Worm (Caenorhabditis elegans) whole organism, L3 larva: ENCODE data around the gene F42A6.6.
A peak's percentile ranks its signal among the peaks of the same experiment; 100 is the strongest.

Experiments used
- R02D3.7 ChIP-seq: fragments of 150-350 bp; optimal IDR thresholded peaks from 2 replicates; lab custom pipeline; 2014; ENCODE audit warnings: missing biosample characterization, missing genetic modification characterization
- ZK546.5 ChIP-seq: sonication (generic microtip); optimal IDR thresholded peaks from 2 replicates; lab custom pipeline; 2017; ENCODE audit warnings: missing biosample characterization, missing genetic modification characterization
- aly-2 ChIP-seq: fragments of 150-350 bp; optimal IDR thresholded peaks from 2 replicates; lab custom pipeline; 2014; ENCODE audit warnings: missing biosample characterization, missing genetic modification characterization
- ama-1 ChIP-seq: fragments of 150-350 bp; optimal IDR thresholded peaks from 2 replicates; lab custom pipeline; 2018
- ceh-16 ChIP-seq: sonication (generic microtip); optimal IDR thresholded peaks from 2 replicates; lab custom pipeline; 2017; ENCODE audit warnings: missing biosample characterization, missing genetic modification characterization
- ceh-28 ChIP-seq: fragments of 150-350 bp; optimal IDR thresholded peaks from 2 replicates; lab custom pipeline; 2014; ENCODE audit warnings: missing biosample characterization, missing genetic modification reagents, missing genetic modification characterization
- ceh-82 ChIP-seq: fragments of 150-350 bp; optimal IDR thresholded peaks from 2 replicates; lab custom pipeline; 2014; ENCODE audit warnings: missing biosample characterization, missing genetic modification characterization
- ceh-9 ChIP-seq: sonication (generic microtip); optimal IDR thresholded peaks from 2 replicates; lab custom pipeline; 2018; ENCODE audit warnings: missing biosample characterization, missing genetic modification characterization
- daf-12 ChIP-seq: fragments of 150-350 bp; optimal IDR thresholded peaks from 2 replicates; lab custom pipeline; 2014; ENCODE audit warnings: missing biosample characterization, missing genetic modification reagents, missing genetic modification characterization
- egl-27 ChIP-seq: sonication (generic microtip); optimal IDR thresholded peaks from 4 replicates; lab custom pipeline; 2017; ENCODE audit warnings: missing biosample characterization, missing genetic modification reagents, missing genetic modification characterization
- egl-5 ChIP-seq: fragments of 150-350 bp; optimal IDR thresholded peaks from 2 replicates; lab custom pipeline; 2017; ENCODE audit warnings: missing biosample characterization, missing genetic modification reagents, missing genetic modification characterization, inconsistent platforms
- elt-1 ChIP-seq: fragments of 150-350 bp; optimal IDR thresholded peaks from 2 replicates; lab custom pipeline; 2014; ENCODE audit warnings: missing biosample characterization, missing genetic modification characterization
- elt-2 ChIP-seq: sonication (generic microtip); optimal IDR thresholded peaks from 2 replicates; lab custom pipeline; 2016; ENCODE audit warnings: missing genetic modification reagents, mild to moderate bottlenecking, missing genetic modification characterization, missing compliant biosample characterization
- elt-3 ChIP-seq, 3 experiments: fragments of 150-350 bp in 1 of 3; sonication (generic microtip) in 2 of 3; optimal IDR thresholded peaks; 2 replicates in 2 of 3; 4 replicates in 1 of 3; lab custom pipeline; 2014 to 2017; ENCODE audit warnings: missing biosample characterization in 3 of 3, missing genetic modification characterization in 3 of 3
- eor-1 ChIP-seq, 2 experiments: fragments of 150-350 bp; optimal IDR thresholded peaks; 2 replicates each; lab custom pipeline; 2014 to 2018; ENCODE audit warnings: missing biosample characterization in 2 of 2, missing genetic modification characterization in 2 of 2
- fkh-10 ChIP-seq: sonication (generic microtip); optimal IDR thresholded peaks from 2 replicates; lab custom pipeline; 2017; ENCODE audit warnings: missing biosample characterization, missing genetic modification reagents, missing genetic modification characterization
- fkh-2 ChIP-seq: fragments of 150-350 bp; optimal IDR thresholded peaks from 2 replicates; lab custom pipeline; 2014; ENCODE audit warnings: missing biosample characterization, missing genetic modification reagents, missing genetic modification characterization
- fos-1 ChIP-seq: fragments of 150-350 bp; optimal IDR thresholded peaks from 2 replicates; lab custom pipeline; 2014; ENCODE audit warnings: missing biosample characterization, missing genetic modification characterization
- hmg-11 ChIP-seq: sonication (generic microtip); optimal IDR thresholded peaks from 2 replicates; lab custom pipeline; 2016; ENCODE audit warnings: missing genetic modification characterization, missing compliant biosample characterization
- jun-1 ChIP-seq: fragments of 150-350 bp; optimal IDR thresholded peaks from 2 replicates; lab custom pipeline; 2014; ENCODE audit warnings: missing biosample characterization, missing genetic modification reagents, missing genetic modification characterization
- lin-15B ChIP-seq: fragments of 150-350 bp; optimal IDR thresholded peaks from 2 replicates; lab custom pipeline; 2014; ENCODE audit warnings: missing biosample characterization, missing genetic modification characterization
- lin-39 ChIP-seq: fragments of 150-350 bp; optimal IDR thresholded peaks from 2 replicates; lab custom pipeline; 2018; ENCODE audit warnings: missing biosample characterization, missing genetic modification reagents, missing genetic modification characterization
- lsy-12 ChIP-seq: sonication (generic microtip); optimal IDR thresholded peaks from 2 replicates; lab custom pipeline; 2016; ENCODE audit warnings: mild to moderate bottlenecking, missing genetic modification characterization, missing compliant biosample characterization
- mdl-1 ChIP-seq: fragments of 150-350 bp; optimal IDR thresholded peaks from 2 replicates; lab custom pipeline; 2014; ENCODE audit warnings: missing biosample characterization, missing genetic modification characterization
- mml-1 ChIP-seq: fragments of 150-350 bp; sonication (generic microtip); optimal IDR thresholded peaks from 3 replicates; lab custom pipeline; 2014; ENCODE audit warnings: missing biosample characterization, missing genetic modification characterization
- nfya-1 ChIP-seq: sonication (generic microtip); optimal IDR thresholded peaks from 2 replicates; lab custom pipeline; 2017; ENCODE audit warnings: missing genetic modification characterization, mild to moderate bottlenecking, missing compliant biosample characterization, antibody characterized with exemption, moderate library complexity; ENCODE audit not compliant: insufficient read depth
- nhr-11 ChIP-seq: fragments of 150-350 bp; optimal IDR thresholded peaks from 2 replicates; lab custom pipeline; 2014; ENCODE audit warnings: missing biosample characterization, missing genetic modification characterization
- nhr-12 ChIP-seq: fragments of 150-350 bp; optimal IDR thresholded peaks from 2 replicates; lab custom pipeline; 2014; ENCODE audit warnings: missing biosample characterization, missing genetic modification characterization
- nhr-23 ChIP-seq: fragments of 150-350 bp; optimal IDR thresholded peaks from 2 replicates; lab custom pipeline; 2014; ENCODE audit warnings: missing biosample characterization, missing genetic modification reagents, missing genetic modification characterization
- nhr-237 ChIP-seq: fragments of 150-350 bp; optimal IDR thresholded peaks from 2 replicates; lab custom pipeline; 2014; ENCODE audit warnings: missing biosample characterization, missing genetic modification characterization
- nhr-25 ChIP-seq: sonication (generic microtip); optimal IDR thresholded peaks from 2 replicates; lab custom pipeline; 2017; ENCODE audit warnings: missing biosample characterization, missing genetic modification characterization
- nhr-28 ChIP-seq: fragments of 150-350 bp; optimal IDR thresholded peaks from 2 replicates; lab custom pipeline; 2014; ENCODE audit warnings: missing biosample characterization, missing genetic modification characterization
- nhr-43 ChIP-seq: sonication (generic microtip); optimal IDR thresholded peaks from 2 replicates; lab custom pipeline; 2016; ENCODE audit warnings: mild to moderate bottlenecking, missing genetic modification characterization, missing compliant biosample characterization; ENCODE audit not compliant: poor library complexity, severe bottlenecking
- nhr-67 ChIP-seq: fragments of 150-350 bp; optimal IDR thresholded peaks from 2 replicates; lab custom pipeline; 2014; ENCODE audit warnings: missing biosample characterization, missing genetic modification characterization
- nhr-76 ChIP-seq: fragments of 150-350 bp; sonication (generic microtip); optimal IDR thresholded peaks from 5 replicates; lab custom pipeline; 2014; ENCODE audit warnings: missing biosample characterization, missing genetic modification characterization
- nhr-77 ChIP-seq: fragments of 150-350 bp; optimal IDR thresholded peaks from 2 replicates; lab custom pipeline; 2014; ENCODE audit warnings: missing biosample characterization, missing genetic modification characterization
- pha-4 ChIP-seq: fragments of 150-350 bp; optimal IDR thresholded peaks from 2 replicates; lab custom pipeline; 2014; ENCODE audit warnings: missing biosample characterization, missing genetic modification reagents, missing genetic modification characterization
- pqm-1 ChIP-seq: fragments of 150-350 bp; optimal IDR thresholded peaks from 2 replicates; lab custom pipeline; 2017; ENCODE audit warnings: missing biosample characterization, missing genetic modification characterization, inconsistent platforms
- sea-2 ChIP-seq: fragments of 150-350 bp; sonication (generic microtip); optimal IDR thresholded peaks from 4 replicates; lab custom pipeline; 2014; ENCODE audit warnings: missing biosample characterization, missing genetic modification reagents, missing genetic modification characterization
- skn-1 ChIP-seq: fragments of 150-350 bp; optimal IDR thresholded peaks from 2 replicates; lab custom pipeline; 2014; ENCODE audit warnings: missing biosample characterization, missing genetic modification characterization
- snpc-4 ChIP-seq: fragments of 150-350 bp; optimal IDR thresholded peaks from 2 replicates; lab custom pipeline; 2014; ENCODE audit warnings: missing biosample characterization, missing genetic modification characterization
- tbx-2 ChIP-seq: sonication (generic microtip); optimal IDR thresholded peaks from 2 replicates; lab custom pipeline; 2016; ENCODE audit warnings: mild to moderate bottlenecking, missing genetic modification characterization, missing compliant biosample characterization
- unc-39 ChIP-seq: sonication (generic microtip); optimal IDR thresholded peaks from 4 replicates; lab custom pipeline; 2017; ENCODE audit warnings: missing biosample characterization, missing genetic modification characterization
- unc-62 ChIP-seq: fragments of 150-350 bp; sonication (generic microtip); optimal IDR thresholded peaks from 4 replicates; lab custom pipeline; 2014; ENCODE audit warnings: missing biosample characterization, missing genetic modification reagents, missing genetic modification characterization
- zag-1 ChIP-seq: fragments of 150-350 bp; optimal IDR thresholded peaks from 2 replicates; lab custom pipeline; 2014; ENCODE audit warnings: missing biosample characterization, missing genetic modification characterization
- ztf-11 ChIP-seq: fragments of 150-350 bp; optimal IDR thresholded peaks from 2 replicates; lab custom pipeline; 2014; ENCODE audit warnings: missing biosample characterization, missing genetic modification characterization
- ztf-4 ChIP-seq: fragments of 150-350 bp; optimal IDR thresholded peaks from 2 replicates; lab custom pipeline; 2014; ENCODE audit warnings: missing biosample characterization, missing genetic modification characterization

The F42A6.6 gene

ce11 chrIV:3294553-3295185 lies 42.0 kb downstream of the F42A6.6 start, which contains the start of gene W08E12.7:
Gene W08E12.7, plus strand, starts transcription at chrIV:3295135.
- TF ChIP-seq nhr-12 (tag; lab: Kevin White, UChicago): no peak
- TF ChIP-seq ama-1 (lab: Kevin White, UChicago): peak; percentile 88
- TF ChIP-seq ztf-11 (tag; lab: Kevin White, UChicago): no peak
- TF ChIP-seq jun-1 (tag; lab: Kevin White, UChicago): peak; percentile 89
- TF ChIP-seq nhr-77 (tag; lab: Kevin White, UChicago): peak; percentile 63
- peak; percentile 31 for TF ChIP-seq nhr-67 (tag; lab: Kevin White, UChicago)
- no peak for TF ChIP-seq elt-1
- no peak for TF ChIP-seq daf-12
- no peak for TF ChIP-seq aly-2 (tag; lab: Kevin White, UChicago)
- TF ChIP-seq pqm-1 (tag; lab: Kevin White, UChicago): peak; percentile 80
- peak; percentile 32 for TF ChIP-seq fos-1 (tag; lab: Kevin White, UChicago)
- TF ChIP-seq lin-15B: peak; percentile 99
- peak; percentile 81 for TF ChIP-seq skn-1
- TF ChIP-seq nhr-11 (tag; lab: Kevin White, UChicago): peak; percentile 82
- TF ChIP-seq nhr-76 (tag; lab: Kevin White, UChicago): peak; percentile 51
- peak; percentile 83 for TF ChIP-seq ceh-28 (tag; lab: Kevin White, UChicago)
- peak; percentile 5 for TF ChIP-seq egl-27
- no peak for TF ChIP-seq sea-2
- peak; percentile 80 for TF ChIP-seq lin-39 (tag; lab: Kevin White, UChicago)
- TF ChIP-seq unc-39 (tag; lab: Kevin White, UChicago): no peak
- TF ChIP-seq elt-2: peak; percentile 71
- TF ChIP-seq nfya-1: peak; percentile 93
- TF ChIP-seq ceh-9 (tag; lab: Kevin White, UChicago): no peak
- TF ChIP-seq pha-4 (tag; lab: Kevin White, UChicago): peak; percentile 100
- TF ChIP-seq tbx-2 (tag; lab: Kevin White, UChicago): peak; percentile 38
- peak; percentile 93 for TF ChIP-seq snpc-4 (tag; lab: Kevin White, UChicago)
- peak in 1 of 3 experiments; percentile 31 for TF ChIP-seq elt-3 (tag; optimal IDR thresholded peaks at IDR 0.05; lab: Kevin White, UChicago)
- peak; percentile 24 for TF ChIP-seq mdl-1 (tag; lab: Kevin White, UChicago)
- no peak for TF ChIP-seq fkh-2 (tag; lab: Kevin White, UChicago)
- TF ChIP-seq mml-1 (tag; lab: Kevin White, UChicago): no peak
- peak; percentile 50 for TF ChIP-seq hmg-11 (tag; lab: Kevin White, UChicago)
- peak; percentile 81 for TF ChIP-seq R02D3.7 (tag; lab: Kevin White, UChicago)
- TF ChIP-seq unc-62 (GFP tag; lab: Kevin White, UChicago): peak; percentile 52
- peak; percentile 95 for TF ChIP-seq nhr-25 (tag; lab: Kevin White, UChicago)
- no peak for TF ChIP-seq zag-1
- no peak for TF ChIP-seq eor-1 (tag; optimal IDR thresholded peaks at IDR 0.05; lab: Kevin White, UChicago)
- TF ChIP-seq nhr-23: peak; percentile 97
- peak; percentile 26 for TF ChIP-seq ZK546.5 (tag; lab: Kevin White, UChicago)
- TF ChIP-seq nhr-28 (tag; lab: Kevin White, UChicago): peak; percentile 27
- TF ChIP-seq nhr-237 (tag; lab: Kevin White, UChicago): no peak
- no peak for TF ChIP-seq ceh-16 (tag; lab: Kevin White, UChicago)
- peak; percentile 87 for TF ChIP-seq fkh-10
- TF ChIP-seq nhr-43: peak; percentile 83
- TF ChIP-seq lsy-12 (tag; lab: Kevin White, UChicago): peak; percentile 76
- peak; percentile 74 for TF ChIP-seq egl-5 (tag; lab: Kevin White, UChicago)
- TF ChIP-seq ztf-4 (tag; lab: Kevin White, UChicago): peak; percentile 51
- TF ChIP-seq ceh-82 (tag; lab: Kevin White, UChicago): peak; percentile 66
